Fruit fly (Drosophila melanogaster) whole organism, embryonic: ENCODE results near the gene PH4alphaEFB.

Experiments used
- CG10321 ChIP-seq: fragments of 200-800 bp; sonication (Bioruptor generic); IDR thresholded peaks from 2 replicates; pipeline ENCODE4 v1.3.6; 2022; ENCODE audit warnings: missing biosample characterization, missing genetic modification characterization
- CG17912 ChIP-seq: fragments of 200-800 bp; sonication (Bioruptor generic); optimal IDR thresholded peaks from 2 replicates; lab custom pipeline; 2018; ENCODE audit warnings: missing biosample characterization, mild to moderate bottlenecking, missing genetic modification characterization
- CG2712 ChIP-seq: fragments of 200-800 bp; optimal IDR thresholded peaks from 3 replicates; lab custom pipeline; 2019; ENCODE audit warnings: missing biosample characterization, mild to moderate bottlenecking, missing genetic modification characterization, moderate library complexity
- CG9817 ChIP-seq: fragments of 200-800 bp; sonication (Bioruptor generic); optimal IDR thresholded peaks from 2 replicates; lab custom pipeline; 2018; ENCODE audit warnings: missing biosample characterization, mild to moderate bottlenecking, missing genetic modification characterization, moderate library complexity
- Fer1 ChIP-seq: fragments of 200-800 bp; sonication (Bioruptor generic); optimal IDR thresholded peaks from 2 replicates; lab custom pipeline; 2017; ENCODE audit warnings: missing biosample characterization, mild to moderate bottlenecking, missing genetic modification characterization
- Oaz ChIP-seq: fragments of 200-800 bp; sonication (Bioruptor generic); IDR thresholded peaks from 2 replicates; pipeline ENCODE4 v1.3.6; 2022; ENCODE audit warnings: missing biosample characterization, missing genetic modification characterization
- bab2 ChIP-seq: fragments of 200-800 bp; sonication (Bioruptor generic); optimal IDR thresholded peaks from 2 replicates; lab custom pipeline; 2016; ENCODE audit warnings: missing biosample characterization, missing genetic modification characterization
- bowl ChIP-seq: fragments of 200-800 bp; sonication (Bioruptor generic); IDR thresholded peaks from 2 replicates; pipeline ENCODE4 v1.3.6; 2022; ENCODE audit warnings: missing biosample characterization, missing genetic modification characterization
- twi ChIP-seq: fragments of 200-800 bp; optimal IDR thresholded peaks from 2 replicates; lab custom pipeline; 2019; ENCODE audit warnings: missing biosample characterization, mild to moderate bottlenecking, missing genetic modification characterization, moderate library complexity
- vnd ChIP-seq: fragments of 200-800 bp; sonication (Bioruptor generic); IDR thresholded peaks from 3 replicates; pipeline ENCODE4 v1.3.6; 2022; ENCODE audit warnings: missing biosample characterization, missing genetic modification characterization; ENCODE audit not compliant: partially characterized antibody

DNA sequence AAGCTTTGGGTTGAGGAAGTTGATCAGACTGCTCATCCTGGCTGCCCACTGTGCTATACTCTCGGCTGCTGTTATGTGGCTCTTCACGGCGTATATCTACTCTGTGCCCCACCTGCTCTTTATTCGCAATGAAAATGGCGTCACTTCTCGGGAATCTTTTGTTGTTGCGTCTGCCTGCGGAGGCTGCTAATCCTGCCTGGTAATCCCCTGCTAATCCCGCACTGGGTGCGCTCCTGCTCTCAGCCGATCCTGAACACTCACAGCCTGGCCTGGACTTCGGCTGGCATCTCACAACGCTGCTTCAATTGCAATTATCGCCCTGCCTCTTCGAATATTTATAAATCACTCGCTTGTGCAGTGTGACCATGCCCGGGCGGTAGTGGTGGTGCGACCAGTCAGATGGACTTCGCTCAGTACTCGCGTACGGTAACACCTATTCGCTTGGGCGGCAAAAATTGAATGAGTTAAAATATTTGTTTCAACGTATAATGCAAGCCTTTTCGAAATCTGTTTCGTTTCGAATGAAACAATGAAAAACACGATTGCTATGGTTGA is 38.0 kb upstream of the PH4alphaEFB start, which contains the start of gene CG2218:
- TF ChIP-seq bab2 (GFP tag; lab: Kevin White, UChicago) (no peak), CG17912 (GFP tag; lab: Kevin White, UChicago) (no peak), bowl (GFP tag; lab: Robert Waterston, UW) (no peak), Fer1 (GFP tag; lab: Kevin White, UChicago) (no peak), CG9817 (tag; lab: Kevin White, UChicago) (no peak), CG10321 (no peak), vnd (no peak), twi (no peak), Oaz (GFP tag; lab: Robert Waterston, UW) (no peak), CG2712 (no peak)
